Worm (Caenorhabditis elegans): ENCODE measurements around the gene arp-6.

- TF ChIP-seq blmp-1 (tag; optimal IDR thresholded peaks at IDR 0.05): peak; percentile 48
- TF ChIP-seq fos-1 (tag; optimal IDR thresholded peaks at IDR 0.05): no peak
- no peak for TF ChIP-seq unc-62 (GFP tag; optimal IDR thresholded peaks at IDR 0.05)
- no peak for TF ChIP-seq nhr-11 (tag; optimal IDR thresholded peaks at IDR 0.05)
- no peak for TF ChIP-seq fkh-4 (tag; optimal IDR thresholded peaks at IDR 0.05; ENCODE audit: borderline replicate concordance)
- peak; percentile 21 to 38 for TF ChIP-seq efl-1 (optimal IDR thresholded peaks at IDR 0.05)
- TF ChIP-seq efl-1 (GFP tag; optimal IDR thresholded peaks at IDR 0.05 in 1 of 2): peak; percentile 47 to 68
- no peak for TF ChIP-seq unc-130 (tag; optimal IDR thresholded peaks at IDR 0.05)
- TF ChIP-seq C34B4.2 (tag; optimal IDR thresholded peaks at IDR 0.05): no peak
- TF ChIP-seq tbx-2 (tag; optimal IDR thresholded peaks at IDR 0.05): no peak
- TF ChIP-seq lin-35 (GFP tag; optimal IDR thresholded peaks at IDR 0.05): peak; percentile 30 to 60
- TF ChIP-seq snpc-4 (tag; optimal IDR thresholded peaks at IDR 0.05): no peak
Observed at ce11 chrII:8041642-8042041, 4.5 kb upstream of the arp-6 start.

All from whole organism, L1 larva.